Worm (Caenorhabditis elegans): Measurements from ENCODE around the gene ZK816.3.

ZK816.3 gene

ce11 chrX:3347904-3348441 is at the start of gene ZK816.3:
ZK816.3 (plus strand) TSS chrX:3348391.
- peak; percentile 23 for TF ChIP-seq hmbx-1 (tag; optimal IDR thresholded peaks at IDR 0.05)
- TF ChIP-seq ets-7 (tag; optimal IDR thresholded peaks at IDR 0.05), result peak; percentile 41
- TF ChIP-seq aly-1 (tag; optimal IDR thresholded peaks at IDR 0.05), result peak; percentile 82
- TF ChIP-seq flt-1 (GFP tag; IDR thresholded peaks at IDR 0.05), result peak; percentile 87
- TF ChIP-seq pes-1 (GFP tag; IDR thresholded peaks at IDR 0.05), result peak; percentile 89
- peak; percentile 83 for TF ChIP-seq hmg-4 (GFP tag; optimal IDR thresholded peaks at IDR 0.05)
- no peak for TF ChIP-seq ama-1 (optimal IDR thresholded peaks at IDR 0.05)
- TF ChIP-seq scrt-1 (GFP tag; IDR thresholded peaks at IDR 0.05), result peak; percentile 91
- peak; percentile 83 for TF ChIP-seq ceh-36 (tag; optimal IDR thresholded peaks at IDR 0.05)
- peak; percentile 29 for TF ChIP-seq tra-4 (tag; optimal IDR thresholded peaks at IDR 0.05)
- peak; percentile 69 for TF ChIP-seq B0310.2 (tag; optimal IDR thresholded peaks at IDR 0.05)
- peak; percentile 72 for TF ChIP-seq tbx-37 (GFP tag; conservative IDR thresholded peaks at IDR 0.05)
- TF ChIP-seq sea-1 (GFP tag; conservative IDR thresholded peaks at IDR 0.05), result peak; percentile 90
- TF ChIP-seq hnd-1 (tag; optimal IDR thresholded peaks at IDR 0.05), result peak; percentile 60
- TF ChIP-seq F13C5.2 (tag; optimal IDR thresholded peaks at IDR 0.05), result peak; percentile 74
- TF ChIP-seq tbx-11 (GFP tag; IDR thresholded peaks at IDR 0.05), result peak; percentile 89
- TF ChIP-seq ceh-13 (GFP tag; optimal IDR thresholded peaks at IDR 0.05), result peak; percentile 68

ce11 chrX:3298582-3298981 is 49.6 kb upstream of the ZK816.3 start, which contains the start of gene K09C4.1:
K09C4.1 (plus strand) TSS chrX:3298882.
- TF ChIP-seq tbx-37 (GFP tag; conservative IDR thresholded peaks at IDR 0.05) (no peak), pes-1 (GFP tag; IDR thresholded peaks at IDR 0.05) (no peak), flt-1 (GFP tag; IDR thresholded peaks at IDR 0.05) (no peak), ama-1 (optimal IDR thresholded peaks at IDR 0.05) (no peak), aly-1 (tag; optimal IDR thresholded peaks at IDR 0.05) (no peak), hnd-1 (tag; optimal IDR thresholded peaks at IDR 0.05) (no peak), B0310.2 (tag; optimal IDR thresholded peaks at IDR 0.05) (no peak), scrt-1 (GFP tag; IDR thresholded peaks at IDR 0.05) (no peak), sea-1 (GFP tag; conservative IDR thresholded peaks at IDR 0.05) (no peak), F13C5.2 (tag; optimal IDR thresholded peaks at IDR 0.05) (no peak), ets-7 (tag; optimal IDR thresholded peaks at IDR 0.05) (no peak), hmg-4 (GFP tag; optimal IDR thresholded peaks at IDR 0.05) (no peak), ceh-36 (tag; optimal IDR thresholded peaks at IDR 0.05) (no peak), tbx-11 (GFP tag; IDR thresholded peaks at IDR 0.05) (no peak), ceh-13 (GFP tag; optimal IDR thresholded peaks at IDR 0.05) (no peak)

ce11 chrX:3300582-3300981 is 47.6 kb upstream of the ZK816.3 start:
- TF ChIP-seq aly-1 (tag; optimal IDR thresholded peaks at IDR 0.05), result no peak
- TF ChIP-seq hmbx-1 (tag; optimal IDR thresholded peaks at IDR 0.05), result no peak
- TF ChIP-seq flt-1 (GFP tag; IDR thresholded peaks at IDR 0.05), result no peak
- TF ChIP-seq tbx-11 (GFP tag; IDR thresholded peaks at IDR 0.05), result no peak
- TF ChIP-seq scrt-1 (GFP tag; IDR thresholded peaks at IDR 0.05), result no peak
- no peak for TF ChIP-seq pes-1 (GFP tag; IDR thresholded peaks at IDR 0.05)
- no peak for TF ChIP-seq sea-1 (GFP tag; conservative IDR thresholded peaks at IDR 0.05)

ce11 chrX:3301770-3302169 is 46.4 kb upstream of the ZK816.3 start, which contains the start of gene F11D5.5:
F11D5.5 (plus strand) TSS chrX:3302070.
- no peak for TF ChIP-seq aly-1 (tag; optimal IDR thresholded peaks at IDR 0.05)
- no peak for TF ChIP-seq flt-1 (GFP tag; IDR thresholded peaks at IDR 0.05)
- TF ChIP-seq hmbx-1 (tag; optimal IDR thresholded peaks at IDR 0.05), result no peak
- no peak for TF ChIP-seq B0310.2 (tag; optimal IDR thresholded peaks at IDR 0.05)
- TF ChIP-seq F13C5.2 (tag; optimal IDR thresholded peaks at IDR 0.05), result no peak
- no peak for TF ChIP-seq ets-7 (tag; optimal IDR thresholded peaks at IDR 0.05)
- TF ChIP-seq pes-1 (GFP tag; IDR thresholded peaks at IDR 0.05), result no peak
- TF ChIP-seq hmg-4 (GFP tag; optimal IDR thresholded peaks at IDR 0.05), result no peak
- TF ChIP-seq ceh-36 (tag; optimal IDR thresholded peaks at IDR 0.05), result no peak
- no peak for TF ChIP-seq ama-1 (optimal IDR thresholded peaks at IDR 0.05)
- no peak for TF ChIP-seq sea-1 (GFP tag; conservative IDR thresholded peaks at IDR 0.05)
- TF ChIP-seq hnd-1 (tag; optimal IDR thresholded peaks at IDR 0.05), result no peak
- TF ChIP-seq scrt-1 (GFP tag; IDR thresholded peaks at IDR 0.05), result no peak
- TF ChIP-seq tbx-11 (GFP tag; IDR thresholded peaks at IDR 0.05), result no peak
- no peak for TF ChIP-seq tra-4 (tag; optimal IDR thresholded peaks at IDR 0.05)
- no peak for TF ChIP-seq tbx-37 (GFP tag; conservative IDR thresholded peaks at IDR 0.05)
- TF ChIP-seq ceh-13 (GFP tag; optimal IDR thresholded peaks at IDR 0.05), result no peak

- TF ChIP-seq ceh-36 (tag; optimal IDR thresholded peaks at IDR 0.05) (no peak), hmg-4 (GFP tag; optimal IDR thresholded peaks at IDR 0.05) (no peak), sea-1 (GFP tag; conservative IDR thresholded peaks at IDR 0.05) (no peak)
These were observed 44.1 kb upstream of the ZK816.3 start, which contains the start of gene F11D5.7 for ce11 chrX:3304068-3304467. F11D5.7 (plus strand) TSS chrX:3304368.

ce11 chrX:3306594-3307296 is 41.4 kb upstream of the ZK816.3 start:
- no peak for TF ChIP-seq hmbx-1 (tag; optimal IDR thresholded peaks at IDR 0.05)
- TF ChIP-seq ceh-36 (tag; optimal IDR thresholded peaks at IDR 0.05), result no peak
- TF ChIP-seq hnd-1 (tag; optimal IDR thresholded peaks at IDR 0.05), result no peak

ce11 chrX:3310702-3311101 is 37.5 kb upstream of the ZK816.3 start:
- TF ChIP-seq tbx-11 (GFP tag; IDR thresholded peaks at IDR 0.05) (no peak), flt-1 (GFP tag; IDR thresholded peaks at IDR 0.05) (no peak), ets-7 (tag; optimal IDR thresholded peaks at IDR 0.05) (no peak), tbx-37 (GFP tag; conservative IDR thresholded peaks at IDR 0.05) (no peak), aly-1 (tag; optimal IDR thresholded peaks at IDR 0.05) (no peak), hmg-4 (GFP tag; optimal IDR thresholded peaks at IDR 0.05) (no peak), hnd-1 (tag; optimal IDR thresholded peaks at IDR 0.05) (no peak), hmbx-1 (tag; optimal IDR thresholded peaks at IDR 0.05) (no peak), ama-1 (optimal IDR thresholded peaks at IDR 0.05) (no peak), pes-1 (GFP tag; IDR thresholded peaks at IDR 0.05) (no peak), tra-4 (tag; optimal IDR thresholded peaks at IDR 0.05) (no peak), ceh-13 (GFP tag; optimal IDR thresholded peaks at IDR 0.05) (no peak), scrt-1 (GFP tag; IDR thresholded peaks at IDR 0.05) (no peak)
